Fruit fly (Drosophila melanogaster) Kc167 (cell line): ENCODE measurements around the gene CG8534.

Source experiments
- Sin3A ChIP-seq: fragments of >200 bp; optimal IDR thresholded peaks from 2 replicates; lab custom pipeline; 2018; ENCODE audit warnings: missing external identifiers
- psq ChIP-seq: fragments of >200 bp; optimal IDR thresholded peaks from 2 replicates; lab custom pipeline; 2017; ENCODE audit warnings: missing external identifiers

DNA sequence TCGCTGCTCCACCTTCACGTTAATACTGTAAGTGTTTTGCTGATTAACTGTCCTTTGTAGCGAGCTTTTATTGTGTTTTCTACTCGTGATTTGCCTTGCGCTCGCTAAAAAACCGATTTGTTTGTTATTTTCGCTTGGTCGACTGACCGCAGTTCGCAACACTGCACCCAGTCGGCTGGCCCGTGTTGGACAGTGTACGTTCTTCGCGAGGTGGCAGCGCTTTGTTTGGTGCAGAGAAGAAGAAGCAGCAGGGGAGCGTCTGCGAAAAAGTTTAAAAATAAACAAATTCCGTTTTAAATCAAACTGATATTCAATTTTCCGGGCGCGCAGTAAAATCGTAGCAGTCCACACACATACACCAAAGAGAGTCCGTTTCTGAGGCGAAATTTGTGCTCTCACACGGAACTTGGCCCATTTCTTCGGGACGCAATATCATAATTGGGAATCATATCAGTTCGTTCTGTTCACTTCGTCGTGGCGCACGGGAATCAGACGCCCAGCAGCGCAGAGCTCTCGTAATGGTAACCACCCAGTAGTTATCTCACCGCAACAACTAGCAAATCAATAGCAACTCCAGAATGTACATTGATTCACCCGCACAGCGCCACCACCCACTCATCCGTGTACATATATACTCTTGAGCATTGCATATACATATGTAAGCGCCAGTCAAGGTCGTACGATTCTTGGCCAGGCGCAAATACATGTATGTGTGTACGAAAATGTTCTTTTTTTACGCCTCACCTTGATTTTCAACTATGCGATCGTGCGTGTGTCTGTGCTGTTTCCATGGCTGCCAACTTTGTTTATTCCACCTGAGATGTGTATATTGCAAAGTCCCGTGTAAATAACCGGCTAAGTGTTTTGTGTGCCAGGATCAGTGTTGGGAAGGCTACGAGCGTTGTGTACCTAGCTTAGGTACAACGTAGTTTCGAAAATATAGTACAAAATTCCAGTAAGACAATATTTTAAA lies 44.6 kb upstream of the CG8534 start, which contains the start of gene Naa80:
- TF ChIP-seq Sin3A (lab: Kevin White, UChicago), result no peak
- no peak for TF ChIP-seq psq (lab: Kevin White, UChicago)
